Fruit fly (Drosophila melanogaster) whole organism, embryonic: Measurements from ENCODE around the gene CG33934.
A peak's percentile ranks its signal among the peaks of the same experiment; 100 is the strongest.

Experiments used
- CG10654 ChIP-seq: fragments of 200-800 bp; sonication (Bioruptor generic); optimal IDR thresholded peaks from 2 replicates; lab custom pipeline; 2016; ENCODE audit warnings: missing biosample characterization, missing genetic modification characterization
- CG11085 ChIP-seq: fragments of 200-800 bp; sonication (Bioruptor generic); IDR thresholded peaks from 2 replicates; pipeline ENCODE4 v1.3.6; 2022; ENCODE audit warnings: missing biosample characterization, missing genetic modification characterization
- CG11398 ChIP-seq: fragments of 200-800 bp; sonication (Bioruptor generic); optimal IDR thresholded peaks from 2 replicates; lab custom pipeline; 2016; ENCODE audit warnings: missing biosample characterization, missing genetic modification characterization
- CG12104 ChIP-seq: fragments of 200-800 bp; sonication (Bioruptor generic); optimal IDR thresholded peaks from 3 replicates; lab custom pipeline; 2016; ENCODE audit warnings: missing biosample characterization, missing genetic modification characterization
- CG12219 ChIP-seq: fragments of 200-800 bp; sonication (Bioruptor generic); optimal IDR thresholded peaks from 3 replicates; lab custom pipeline; 2018; ENCODE audit warnings: missing biosample characterization, mild to moderate bottlenecking, missing genetic modification characterization
- CG12299 ChIP-seq: fragments of 200-800 bp; sonication (Bioruptor generic); optimal IDR thresholded peaks from 2 replicates; lab custom pipeline; 2018; ENCODE audit warnings: missing biosample characterization, mild to moderate bottlenecking, missing genetic modification characterization
- CG12659 ChIP-seq: fragments of 200-800 bp; sonication (Bioruptor generic); optimal IDR thresholded peaks from 3 replicates; lab custom pipeline; 2017; ENCODE audit warnings: mild to moderate bottlenecking, missing biosample characterization, missing genetic modification reagents, missing genetic modification characterization
- CG13296 ChIP-seq: fragments of 200-800 bp; sonication (Bioruptor generic); optimal IDR thresholded peaks from 3 replicates; lab custom pipeline; 2018; ENCODE audit warnings: missing biosample characterization, mild to moderate bottlenecking, missing genetic modification characterization
- CG13775 ChIP-seq: fragments of 200-800 bp; sonication (Bioruptor generic); optimal IDR thresholded peaks from 3 replicates; lab custom pipeline; 2017; ENCODE audit warnings: missing biosample characterization, mild to moderate bottlenecking, missing genetic modification characterization
- CG14710 ChIP-seq: fragments of 200-800 bp; sonication (Bioruptor generic); optimal IDR thresholded peaks from 3 replicates; lab custom pipeline; 2019; ENCODE audit warnings: missing biosample characterization, mild to moderate bottlenecking, missing genetic modification characterization, moderate library complexity
- CG16863 ChIP-seq: fragments of 200-800 bp; sonication (Bioruptor generic); optimal IDR thresholded peaks from 3 replicates; lab custom pipeline; 2016; ENCODE audit warnings: missing biosample characterization, missing genetic modification characterization
- CG42726 ChIP-seq: fragments of 200-800 bp; sonication (Bioruptor generic); IDR thresholded peaks from 2 replicates; pipeline ENCODE4 v1.3.6; 2022; ENCODE audit warnings: missing biosample characterization, missing genetic modification characterization; ENCODE audit not compliant: partially characterized antibody
- CG4328 ChIP-seq: fragments of 200-800 bp; sonication (Bioruptor generic); optimal IDR thresholded peaks from 3 replicates; lab custom pipeline; 2017; ENCODE audit warnings: missing biosample characterization, missing genetic modification reagents, missing genetic modification characterization
- CG4617 ChIP-seq: fragments of 200-800 bp; sonication (Bioruptor generic); optimal IDR thresholded peaks from 3 replicates; lab custom pipeline; 2016; ENCODE audit warnings: missing biosample characterization, missing genetic modification characterization, borderline replicate concordance
- CG4854 ChIP-seq: fragments of 200-800 bp; sonication (Bioruptor generic); optimal IDR thresholded peaks from 2 replicates; lab custom pipeline; 2016; ENCODE audit warnings: missing biosample characterization, missing genetic modification characterization, inconsistent platforms
- CG6854 ChIP-seq: fragments of 200-800 bp; sonication (Bioruptor generic); optimal IDR thresholded peaks from 3 replicates; lab custom pipeline; 2017; ENCODE audit warnings: missing biosample characterization, mild to moderate bottlenecking, missing genetic modification characterization
- CG7786 ChIP-seq: fragments of 200-800 bp; sonication (Bioruptor generic); optimal IDR thresholded peaks from 2 replicates; lab custom pipeline; 2016; ENCODE audit warnings: missing biosample characterization, missing genetic modification characterization
- CG7839 ChIP-seq: fragments of 200-800 bp; sonication (Bioruptor generic); optimal IDR thresholded peaks from 3 replicates; lab custom pipeline; 2018; ENCODE audit warnings: missing biosample characterization, mild to moderate bottlenecking, missing genetic modification characterization, moderate library complexity
- CG8478 ChIP-seq: fragments of >200 bp; optimal IDR thresholded peaks from 2 replicates; lab custom pipeline; 2018
- Doc3 ChIP-seq: fragments of 200-800 bp; sonication (Bioruptor generic); IDR thresholded peaks from 3 replicates; pipeline ENCODE4 v1.3.6; 2022; ENCODE audit warnings: missing biosample characterization, missing genetic modification characterization; ENCODE audit not compliant: partially characterized antibody
- Dp ChIP-seq: fragments of 200-800 bp; sonication (Bioruptor generic); optimal IDR thresholded peaks from 2 replicates; lab custom pipeline; 2018; ENCODE audit warnings: missing biosample characterization, mild to moderate bottlenecking, missing genetic modification characterization, moderate library complexity
- Dref ChIP-seq: fragments of 200-800 bp; sonication (Bioruptor generic); IDR thresholded peaks from 2 replicates; pipeline ENCODE4 v1.3.6; 2022; ENCODE audit warnings: missing biosample characterization, missing genetic modification characterization
- Elba2 ChIP-seq: fragments of 200-800 bp; sonication (Bioruptor generic); optimal IDR thresholded peaks from 3 replicates; lab custom pipeline; 2016; ENCODE audit warnings: missing biosample characterization, missing genetic modification characterization
- Ets97D ChIP-seq: fragments of 200-800 bp; sonication (Bioruptor generic); optimal IDR thresholded peaks from 3 replicates; lab custom pipeline; 2016; ENCODE audit warnings: missing biosample characterization, missing genetic modification characterization
- Fer2 ChIP-seq: fragments of 200-800 bp; sonication (Bioruptor generic); optimal IDR thresholded peaks from 2 replicates; lab custom pipeline; 2018; ENCODE audit warnings: missing biosample characterization, mild to moderate bottlenecking, missing genetic modification characterization, moderate library complexity
- HLH54F ChIP-seq: fragments of 200-800 bp; sonication (Bioruptor generic); optimal IDR thresholded peaks from 3 replicates; lab custom pipeline; 2016; ENCODE audit warnings: missing biosample characterization, missing genetic modification characterization
- Lpt ChIP-seq: fragments of >200 bp; optimal IDR thresholded peaks from 2 replicates; lab custom pipeline; 2018; ENCODE audit warnings: missing biosample characterization, missing genetic modification characterization
- Med ChIP-seq: fragments of 200-800 bp; sonication (Bioruptor generic); peaks from one replicate; lab custom pipeline; 2016; ENCODE audit warnings: missing biosample characterization, missing genetic modification characterization, mild to moderate bottlenecking, inconsistent platforms, moderate library complexity
- Mrtf ChIP-seq: fragments of 200-800 bp; sonication (Bioruptor generic); IDR thresholded peaks from 3 replicates; pipeline ENCODE4 v1.3.6; 2022; ENCODE audit warnings: missing biosample characterization, missing genetic modification characterization
- Nf-YC ChIP-seq: fragments of 200-800 bp; optimal IDR thresholded peaks from 3 replicates; lab custom pipeline; 2019; ENCODE audit warnings: missing biosample characterization, mild to moderate bottlenecking, missing genetic modification characterization, moderate library complexity
- Six4 ChIP-seq: fragments of 200-800 bp; sonication (Bioruptor generic); optimal IDR thresholded peaks from 2 replicates; lab custom pipeline; 2016; ENCODE audit warnings: missing biosample characterization, missing genetic modification characterization
- Ssrp ChIP-seq: fragments of 200-800 bp; sonication (Bioruptor generic); optimal IDR thresholded peaks from 2 replicates; lab custom pipeline; 2018; ENCODE audit warnings: missing biosample characterization, mild to moderate bottlenecking, missing genetic modification characterization, moderate library complexity
- Trl ChIP-seq, 3 experiments: fragments of >200 bp in 2 of 3; fragments of 200-800 bp in 1 of 3; sonication (Bioruptor generic) in 1 of 3; optimal IDR thresholded peaks; 2 replicates in 1 of 3; 3 replicates in 2 of 3; lab custom pipeline; 2016 to 2017; ENCODE audit warnings: missing biosample characterization in 1 of 3, missing genetic modification characterization in 1 of 3
- abd-A ChIP-seq: fragments of 200-800 bp; sonication (Bioruptor generic); optimal IDR thresholded peaks from 3 replicates; lab custom pipeline; 2019; ENCODE audit warnings: missing biosample characterization, mild to moderate bottlenecking, missing genetic modification characterization, moderate library complexity
- al ChIP-seq: fragments of 200-800 bp; sonication (Bioruptor generic); IDR thresholded peaks from 2 replicates; pipeline ENCODE4 v1.3.6; 2022; ENCODE audit warnings: missing biosample characterization, missing genetic modification characterization
- cas ChIP-seq: fragments of 200-800 bp; sonication (Bioruptor generic); IDR thresholded peaks from 2 replicates; pipeline ENCODE4 v1.3.6; 2022; ENCODE audit warnings: missing biosample characterization, missing genetic modification characterization
- dpn ChIP-seq, 2 experiments: fragments of 200-800 bp; sonication (Bioruptor generic); optimal IDR thresholded peaks; 3 replicates each; lab custom pipeline; 2016; ENCODE audit warnings: missing biosample characterization in 2 of 2, missing genetic modification characterization in 2 of 2
- emc ChIP-seq: fragments of 200-800 bp; sonication (Bioruptor generic); optimal IDR thresholded peaks from 2 replicates; lab custom pipeline; 2016; ENCODE audit warnings: missing biosample characterization, missing genetic modification characterization
- exex ChIP-seq: fragments of 200-800 bp; sonication (Bioruptor generic); optimal IDR thresholded peaks from 4 replicates; lab custom pipeline; 2018; ENCODE audit warnings: missing biosample characterization, mild to moderate bottlenecking, missing genetic modification characterization, moderate library complexity
- gem ChIP-seq: fragments of 200-800 bp; sonication (Bioruptor generic); optimal IDR thresholded peaks from 2 replicates; lab custom pipeline; 2019; ENCODE audit warnings: missing biosample characterization, mild to moderate bottlenecking, missing genetic modification characterization, moderate library complexity
- gsb-n ChIP-seq: fragments of 200-800 bp; sonication (Bioruptor generic); optimal IDR thresholded peaks from 3 replicates; lab custom pipeline; 2018; ENCODE audit warnings: missing biosample characterization, mild to moderate bottlenecking, missing genetic modification characterization
- mam ChIP-seq: fragments of 200-800 bp; sonication (Bioruptor generic); optimal IDR thresholded peaks from 3 replicates; lab custom pipeline; 2016; ENCODE audit warnings: missing biosample characterization, missing genetic modification characterization
- nmo ChIP-seq: fragments of 200-800 bp; sonication (Bioruptor generic); optimal IDR thresholded peaks from 2 replicates; lab custom pipeline; 2018; ENCODE audit warnings: missing biosample characterization, mild to moderate bottlenecking, missing genetic modification characterization, moderate library complexity
- odd ChIP-seq: fragments of 200-800 bp; sonication (Bioruptor generic); optimal IDR thresholded peaks from 2 replicates; lab custom pipeline; 2017; ENCODE audit warnings: missing biosample characterization, mild to moderate bottlenecking, missing genetic modification characterization
- onecut ChIP-seq: fragments of 200-800 bp; sonication (Bioruptor generic); IDR thresholded peaks from 2 replicates; pipeline ENCODE4 v1.3.6; 2022; ENCODE audit warnings: missing biosample characterization, missing genetic modification characterization
- pb ChIP-seq: fragments of 200-800 bp; sonication (Bioruptor generic); optimal IDR thresholded peaks from 3 replicates; lab custom pipeline; 2016; ENCODE audit warnings: missing biosample characterization, missing genetic modification characterization
- peb ChIP-seq: fragments of 200-800 bp; sonication (Bioruptor generic); IDR thresholded peaks from 2 replicates; pipeline ENCODE4 v1.3.6; 2022; ENCODE audit warnings: missing biosample characterization, missing genetic modification characterization
- sug ChIP-seq: fragments of 200-800 bp; optimal IDR thresholded peaks from 2 replicates; lab custom pipeline; 2019; ENCODE audit warnings: missing biosample characterization, mild to moderate bottlenecking, missing genetic modification characterization, moderate library complexity
- tap ChIP-seq: fragments of 200-800 bp; optimal IDR thresholded peaks from 3 replicates; lab custom pipeline; 2019; ENCODE audit warnings: missing biosample characterization, mild to moderate bottlenecking, missing genetic modification characterization, moderate library complexity
- unc-4 ChIP-seq: fragments of 200-800 bp; sonication (Bioruptor generic); IDR thresholded peaks from 2 replicates; pipeline ENCODE4 v1.3.6; 2022; ENCODE audit warnings: missing biosample characterization, missing genetic modification characterization; ENCODE audit not compliant: partially characterized antibody
- vfl ChIP-seq: fragments of 200-800 bp; sonication (Bioruptor generic); optimal IDR thresholded peaks from 2 replicates; lab custom pipeline; 2016; ENCODE audit warnings: missing biosample characterization, missing genetic modification characterization

CG33934 gene

dm6 chr3R:20057501-20057900 lies 14.9 kb downstream of the CG33934 start, which contains the start of gene mdlc:
mdlc (plus strand) TSS chr3R:20057748.
- peak; percentile 39 for TF ChIP-seq sug (tag; lab: Kevin White, UChicago)
- no peak for TF ChIP-seq Nf-YC (tag; lab: Kevin White, UChicago)
- peak; percentile 6 for TF ChIP-seq Elba2 (GFP tag; lab: Kevin White, UChicago)
- peak; percentile 70 for TF ChIP-seq nmo (GFP tag; lab: Kevin White, UChicago)
- TF ChIP-seq CG12299 (tag; lab: Kevin White, UChicago): no peak
- peak; percentile 4 for TF ChIP-seq CG13775 (GFP tag; lab: Kevin White, UChicago)
- TF ChIP-seq CG4617: peak; percentile 29
- TF ChIP-seq al (GFP tag; lab: Robert Waterston, UW): no peak
- TF ChIP-seq dpn (GFP tag; optimal IDR thresholded peaks at IDR 0.05; lab: Kevin White, UChicago): peak in 1 of 2 experiments; percentile 0
- peak; percentile 2 for TF ChIP-seq CG12104 (GFP tag; lab: Kevin White, UChicago)
- TF ChIP-seq Lpt: no peak
- peak; percentile 57 for TF ChIP-seq Dp
- no peak for TF ChIP-seq cas (GFP tag; lab: Robert Waterston, UW)
- no peak for TF ChIP-seq CG16863 (GFP tag; lab: Kevin White, UChicago)
- TF ChIP-seq CG11085 (GFP tag; lab: Robert Waterston, UW): no peak
- TF ChIP-seq Ssrp (tag; lab: Kevin White, UChicago): no peak
- TF ChIP-seq abd-A (tag; lab: Kevin White, UChicago): peak; percentile 46
- no peak for TF ChIP-seq vfl (GFP tag; lab: Kevin White, UChicago)
- no peak for TF ChIP-seq CG4854 (GFP tag; lab: Kevin White, UChicago)
- peak; percentile 8 for TF ChIP-seq CG10654
- no peak for TF ChIP-seq tap
- peak; percentile 40 for TF ChIP-seq CG14710 (tag; lab: Kevin White, UChicago)
- TF ChIP-seq Ets97D (GFP tag; lab: Kevin White, UChicago): peak; percentile 8
- TF ChIP-seq CG6854: no peak
- no peak for TF ChIP-seq CG8478 (lab: Kevin White, UChicago)
- TF ChIP-seq Dref (GFP tag; lab: Robert Waterston, UW): peak; percentile 42
- peak; percentile 61 for TF ChIP-seq unc-4 (GFP tag; lab: Robert Waterston, UW)
- peak; percentile 42 for TF ChIP-seq CG12659 (GFP tag; lab: Kevin White, UChicago)
- no peak for TF ChIP-seq exex (tag; lab: Kevin White, UChicago)
- peak; percentile 55; the same call in 2 of the 3 replicates for TF ChIP-seq Doc3 (GFP tag; lab: Robert Waterston, UW)
- TF ChIP-seq Six4 (GFP tag; lab: Kevin White, UChicago): no peak
- no peak for TF ChIP-seq CG7786 (GFP tag; lab: Kevin White, UChicago)
- no peak for TF ChIP-seq Mrtf (GFP tag; lab: Robert Waterston, UW)
- no peak for TF ChIP-seq peb (GFP tag; lab: Robert Waterston, UW)
- no peak for TF ChIP-seq Trl (optimal IDR thresholded peaks at IDR 0.05; lab: Kevin White, UChicago)
- no peak for TF ChIP-seq Trl (GFP tag; optimal IDR thresholded peaks at IDR 0.05; lab: Kevin White, UChicago)
- no peak for TF ChIP-seq Fer2 (tag; lab: Kevin White, UChicago)
- no peak for TF ChIP-seq emc (GFP tag; lab: Kevin White, UChicago)
- no peak for TF ChIP-seq CG12219
- no peak for TF ChIP-seq odd (GFP tag; lab: Kevin White, UChicago)
- TF ChIP-seq CG13296 (GFP tag; lab: Kevin White, UChicago): no peak
- no peak for TF ChIP-seq pb
- TF ChIP-seq Med: peak; percentile 63
- no peak for TF ChIP-seq CG11398 (GFP tag; lab: Kevin White, UChicago)
- peak; percentile 15 for TF ChIP-seq CG7839
- no peak for TF ChIP-seq gsb-n (tag; lab: Kevin White, UChicago)
- TF ChIP-seq onecut: no peak
- TF ChIP-seq CG42726: no peak
- no peak for TF ChIP-seq HLH54F (GFP tag; lab: Kevin White, UChicago)
- no peak for TF ChIP-seq CG4328
- peak; percentile 13 for TF ChIP-seq mam (GFP tag; lab: Kevin White, UChicago)
- TF ChIP-seq gem (tag; lab: Kevin White, UChicago): peak; percentile 41
